Fruit fly (Drosophila melanogaster): ENCODE results near the gene Pp2A-29B.

The Pp2A-29B gene

DNA sequence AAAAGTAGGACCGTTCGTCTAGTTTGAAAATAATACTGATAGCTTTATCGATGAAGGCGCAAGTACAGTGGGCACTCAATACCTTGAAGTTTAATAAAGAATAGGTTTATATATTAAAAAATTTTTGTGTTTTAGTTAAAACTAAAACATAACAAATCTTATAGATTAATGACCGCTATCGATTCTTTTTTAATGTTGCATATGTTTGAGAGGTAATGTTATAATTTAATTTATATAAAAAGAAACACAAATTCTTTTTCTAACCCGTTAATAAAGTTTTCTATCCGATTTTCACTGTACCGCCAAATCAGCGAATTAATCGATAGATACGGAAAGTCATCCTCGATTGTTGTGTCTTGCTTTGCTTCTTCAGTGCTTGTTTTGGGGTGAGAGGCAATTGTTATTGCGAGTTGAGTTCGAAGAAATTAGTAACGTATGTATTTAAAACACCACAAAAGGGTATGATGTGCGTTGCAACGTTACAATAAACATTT, 18.3 kb downstream of the Pp2A-29B start, which contains the start of the genes Dad1 and CG13384 (continued):
- TF ChIP-seq Met (GFP tag; optimal IDR thresholded peaks at IDR 0.05) (peak; percentile 91), CG9139 (GFP tag; optimal IDR thresholded peaks at IDR 0.05) (peak; percentile 78), OdsH (GFP tag; optimal IDR thresholded peaks at IDR 0.05) (peak; percentile 95), CG3919 (GFP tag; optimal IDR thresholded peaks at IDR 0.05) (peak; percentile 89), dsx (GFP tag; optimal IDR thresholded peaks at IDR 0.05; ENCODE audit: poor library complexity, severe bottlenecking) (peak; percentile 93), CG6792 (GFP tag; optimal IDR thresholded peaks at IDR 0.05) (peak; percentile 88), Ets96B (tag; optimal IDR thresholded peaks at IDR 0.05) (peak; percentile 80), CG10669 (GFP tag; optimal IDR thresholded peaks at IDR 0.05) (peak; percentile 91), topi (GFP tag; optimal IDR thresholded peaks at IDR 0.05) (peak; percentile 89), Hr39 (GFP tag; optimal IDR thresholded peaks at IDR 0.05) (peak; percentile 83), Eip75B (GFP tag; optimal IDR thresholded peaks at IDR 0.05) (peak; percentile 89), CG3032 (tag; optimal IDR thresholded peaks at IDR 0.05) (peak; percentile 95), CG8119 (GFP tag; IDR thresholded peaks at IDR 0.05) (peak; percentile 94), CG8319 (GFP tag; optimal IDR thresholded peaks at IDR 0.05) (peak; percentile 84), CG1621 (tag; optimal IDR thresholded peaks at IDR 0.05) (peak; percentile 91), CG4318 (GFP tag; optimal IDR thresholded peaks at IDR 0.05) (peak; percentile 86), Blimp-1 (GFP tag; optimal IDR thresholded peaks at IDR 0.05) (peak; percentile 85), Gug (GFP tag; IDR thresholded peaks at IDR 0.05) (peak; percentile 92), Ets21C (GFP tag; optimal IDR thresholded peaks at IDR 0.05) (peak; percentile 79)

DNA sequence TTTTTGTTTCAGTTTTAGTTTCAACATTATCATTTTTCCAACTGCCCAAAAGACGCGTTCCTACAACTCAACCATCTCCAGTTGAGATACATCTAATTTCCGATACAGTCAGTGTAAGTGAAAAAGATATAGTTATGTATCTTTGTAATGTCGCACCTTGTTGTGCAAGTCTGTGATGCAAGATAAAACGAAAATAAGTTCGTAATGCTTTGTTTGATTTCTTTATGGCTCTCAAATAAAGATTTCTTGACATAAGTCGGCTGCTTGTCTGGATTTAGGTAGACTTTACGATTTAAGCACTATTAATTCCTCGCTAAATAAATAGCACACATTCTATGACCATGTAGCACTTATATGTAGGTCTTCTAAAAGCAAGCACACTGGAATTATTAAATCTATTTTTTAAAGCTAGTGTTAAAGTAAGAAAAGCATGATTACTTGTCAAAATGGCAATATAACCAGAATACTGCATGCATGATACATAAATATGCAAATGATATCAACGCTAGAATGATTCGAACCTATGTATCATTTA, 19.2 kb downstream of the Pp2A-29B start:
- TF ChIP-seq CG8319 (GFP tag; optimal IDR thresholded peaks at IDR 0.05) (no peak), fd85E (GFP tag; optimal IDR thresholded peaks at IDR 0.05) (no peak), eg (GFP tag; IDR thresholded peaks at IDR 0.05) (no peak), CG6163 (GFP tag; IDR thresholded peaks at IDR 0.05) (no peak)

- TF ChIP-seq CG4318 (GFP tag; optimal IDR thresholded peaks at IDR 0.05) (no peak), CG32006 (GFP tag; optimal IDR thresholded peaks at IDR 0.05) (no peak), CG8119 (GFP tag; IDR thresholded peaks at IDR 0.05) (no peak), CG3919 (GFP tag; optimal IDR thresholded peaks at IDR 0.05) (no peak), fd85E (GFP tag; optimal IDR thresholded peaks at IDR 0.05) (no peak), CG10669 (GFP tag; optimal IDR thresholded peaks at IDR 0.05) (no peak), cyc (GFP tag; optimal IDR thresholded peaks at IDR 0.05) (no peak), Hr4 (GFP tag; optimal IDR thresholded peaks at IDR 0.05) (no peak)
Observed at dm6 chr2L:8385849-8386248, 20.0 kb downstream of the Pp2A-29B start.

DNA sequence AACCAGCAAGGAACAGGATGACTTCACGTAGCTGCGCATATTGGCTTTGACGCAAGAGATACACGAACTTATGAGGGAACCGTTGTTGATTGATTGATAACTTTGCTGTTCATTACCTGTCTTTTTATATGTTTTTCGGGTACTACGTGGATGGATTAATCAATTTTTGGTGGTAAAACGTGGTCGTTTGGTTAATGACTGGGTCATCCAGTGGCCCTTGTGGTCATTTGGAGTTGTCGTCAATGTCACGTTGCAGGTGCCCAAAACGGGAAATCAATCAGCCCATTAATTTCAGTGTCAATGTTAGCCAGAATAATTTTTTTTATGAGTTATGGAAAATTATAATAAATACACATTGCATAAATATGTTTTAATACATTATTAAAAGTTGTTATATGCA, 23.4 kb downstream of the Pp2A-29B start, which contains the start of gene CG42819:
Gene CG42819, minus strand, starts transcription at position 101 of the 400 bp plus-strand sequence.
- TF ChIP-seq Smox (GFP tag; optimal IDR thresholded peaks at IDR 0.05) (no peak), CG10669 (GFP tag; optimal IDR thresholded peaks at IDR 0.05) (no peak)

dm6 chr2L:8392298-8392697, 26.5 kb downstream of the Pp2A-29B start, which contains the start of gene CG42820:
TSS of gene CG42820 (minus strand) at chr2L:8392398.
- TF ChIP-seq dac (GFP tag; optimal IDR thresholded peaks at IDR 0.05) (no peak), Hr39 (GFP tag; optimal IDR thresholded peaks at IDR 0.05) (no peak), spab (GFP tag; optimal IDR thresholded peaks at IDR 0.05) (no peak), Met (GFP tag; optimal IDR thresholded peaks at IDR 0.05) (no peak), CG11294 (GFP tag; IDR thresholded peaks at IDR 0.05) (no peak)

DNA sequence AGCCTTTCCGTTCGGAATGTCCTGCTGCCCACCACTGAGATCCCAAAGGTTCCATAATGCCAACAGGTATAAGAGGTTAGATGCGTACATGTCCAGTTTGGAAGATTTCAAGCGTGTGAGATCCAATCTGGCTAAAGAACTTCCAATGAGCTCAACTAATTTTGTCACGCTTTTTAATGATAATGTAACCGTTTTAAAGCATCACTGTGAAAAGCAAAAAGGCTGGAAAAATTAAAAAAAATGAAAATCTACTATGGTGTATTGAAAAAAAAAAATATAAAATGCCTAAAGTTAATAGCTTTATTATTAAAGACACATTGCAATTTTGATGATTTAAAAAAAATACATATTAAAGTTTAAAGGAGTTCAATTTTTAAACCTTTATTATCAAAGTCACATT, 27.3 kb downstream of the Pp2A-29B start, which contains the start of gene Acp29AB:
Gene Acp29AB, minus strand, starts transcription at position 101 of the 400 bp plus-strand sequence.
- TF ChIP-seq pdm3 (GFP tag; optimal IDR thresholded peaks at IDR 0.05) (no peak), Blimp-1 (GFP tag; optimal IDR thresholded peaks at IDR 0.05) (no peak), acj6 (GFP tag; optimal IDR thresholded peaks at IDR 0.05) (no peak)
